Fruit fly (Drosophila melanogaster) whole organism, larva: Measurements from ENCODE around the gene CG42759.

Experiments
- noc ChIP-seq: fragments of 200-800 bp; sonication (Bioruptor generic); optimal IDR thresholded peaks from 3 replicates; lab custom pipeline; 2019; ENCODE audit warnings: missing biosample characterization, mild to moderate bottlenecking, missing genetic modification characterization, moderate library complexity

CG42759 gene

DNA sequence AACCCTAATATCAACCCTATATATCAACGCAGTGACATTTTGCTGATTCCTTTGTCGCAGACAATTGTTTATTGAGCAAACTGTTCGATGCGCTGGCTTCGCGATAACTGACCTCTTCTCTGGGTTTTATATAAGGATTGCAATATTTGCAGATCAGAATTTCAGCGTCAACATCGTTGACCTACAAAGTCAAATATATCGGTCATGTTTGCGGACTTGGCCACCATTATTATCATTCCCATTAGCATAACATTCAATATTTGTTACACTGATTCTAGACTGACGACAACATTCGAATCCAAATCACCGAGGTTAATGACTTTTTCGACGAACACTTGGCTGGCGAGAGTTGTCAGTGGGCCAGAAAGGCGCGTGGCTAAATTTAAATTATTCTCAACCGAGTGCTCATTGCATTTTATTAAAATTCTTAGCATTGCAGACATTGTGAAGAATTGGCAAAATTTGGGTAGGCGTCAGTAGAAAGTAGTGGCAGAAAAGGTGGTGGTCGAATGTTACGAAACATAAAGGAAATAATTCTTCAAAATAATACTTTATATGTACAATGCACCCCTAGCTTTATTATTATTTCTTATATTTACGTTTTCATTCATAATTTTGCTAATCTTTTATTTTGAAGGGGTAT lies 26.4 kb downstream of the CG42759 start:
- TF ChIP-seq noc (tag; lab: Kevin White, UChicago): no peak

DNA sequence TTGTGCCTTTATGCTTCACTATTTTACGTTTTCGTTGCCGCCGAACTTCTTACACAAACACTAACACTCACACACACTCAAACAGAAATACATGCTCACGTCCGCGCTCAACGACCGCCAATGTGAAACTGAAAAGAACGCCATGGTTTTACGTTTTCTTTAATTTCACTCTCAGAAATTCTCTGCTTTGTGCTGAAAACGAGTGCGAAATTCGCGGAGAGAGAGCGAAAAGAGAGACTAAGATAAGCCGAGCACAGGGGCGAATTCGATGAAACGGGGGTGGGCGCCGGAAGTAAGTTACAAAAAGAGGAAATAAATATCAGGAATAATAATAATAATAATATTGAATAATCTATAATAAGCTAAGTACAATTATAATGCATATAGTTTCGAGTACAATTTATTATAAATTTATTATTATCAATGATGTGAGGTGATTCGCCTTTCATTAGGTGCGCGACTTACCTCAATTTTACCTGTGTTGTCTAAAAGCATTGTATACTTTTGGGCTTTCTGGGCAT lies 27.5 kb downstream of the CG42759 start, which contains the start of gene Best1:
TSS of gene Best1 (minus strand) at position 132 of the 521 bp plus-strand sequence.
- TF ChIP-seq noc (tag; lab: Kevin White, UChicago): peak; percentile 92

DNA sequence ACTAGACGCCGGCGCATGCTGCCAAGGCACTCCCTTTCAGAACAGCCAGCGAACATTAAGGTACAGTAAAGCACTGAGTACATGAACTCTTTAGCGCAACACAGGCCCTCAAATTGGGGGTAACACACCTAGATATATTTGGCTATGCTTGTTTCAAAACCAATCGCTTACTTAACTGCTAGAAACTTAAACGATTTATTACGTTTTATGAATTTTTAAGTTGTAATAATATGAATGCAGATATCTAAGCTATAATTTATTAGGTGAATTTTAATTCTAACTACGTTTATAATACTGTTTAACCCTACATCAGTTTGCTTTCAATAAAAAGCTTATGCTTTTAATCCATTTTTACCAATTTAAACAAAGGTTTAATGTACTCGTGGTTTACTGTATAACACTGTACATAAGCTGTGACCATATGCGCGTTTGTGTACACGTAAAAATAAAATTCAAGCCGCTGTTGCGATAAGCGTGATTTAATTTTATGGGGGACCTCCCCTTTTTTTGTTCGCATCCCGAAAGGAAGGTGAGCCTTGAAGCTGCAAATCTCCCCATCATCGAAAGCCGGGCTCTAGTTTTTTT lies 34.1 kb downstream of the CG42759 start:
- TF ChIP-seq noc (tag; lab: Kevin White, UChicago): no peak

- TF ChIP-seq noc (tag; lab: Kevin White, UChicago): peak; percentile 3
Observed at dm6 chr3R:10185986-10186385, 43.1 kb downstream of the CG42759 start.

DNA sequence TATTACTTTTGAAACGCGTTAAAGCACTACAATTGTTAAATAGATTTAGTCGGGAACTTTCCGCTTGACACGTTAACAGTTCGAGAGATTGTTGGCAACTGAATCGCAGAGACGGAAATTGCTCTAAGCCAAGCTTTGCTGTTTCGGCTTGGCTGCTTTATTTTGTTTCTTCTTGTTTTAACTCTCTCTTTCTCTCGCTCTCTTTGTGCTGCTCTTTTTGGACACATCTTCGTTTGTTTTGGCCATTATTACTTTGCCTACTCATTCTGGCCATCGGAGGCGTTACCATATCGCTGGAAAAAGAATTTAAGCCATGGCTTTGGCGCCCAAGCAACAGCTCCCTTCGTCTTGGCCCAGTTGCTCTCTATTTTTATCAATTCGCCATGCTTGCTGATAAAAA lies 46.6 kb downstream of the CG42759 start, which contains the start of gene CG12814:
TSS of gene CG12814 (minus strand) at position 84 of the 400 bp plus-strand sequence.
- no peak for TF ChIP-seq noc (tag; lab: Kevin White, UChicago)

dm6 chr3R:10190084-10190782 lies 47.4 kb downstream of the CG42759 start, which contains the start of gene Syn:
Gene Syn (plus strand): TSS chr3R:10190689.
- TF ChIP-seq noc (tag; lab: Kevin White, UChicago): no peak
